Worm (Caenorhabditis elegans) whole organism, late embryonic: Measurements from ENCODE around the gene T16A1.10.

Experiments used
- ama-1 ChIP-seq: fragments of 150-350 bp; optimal IDR thresholded peaks from 2 replicates; lab custom pipeline; 2014
- ceh-31 ChIP-seq: sonication (generic microtip); optimal IDR thresholded peaks from 2 replicates; lab custom pipeline; 2016; ENCODE audit warnings: missing genetic modification characterization, missing compliant biosample characterization
- fkh-10 ChIP-seq: fragments of 150-350 bp; optimal IDR thresholded peaks from 2 replicates; lab custom pipeline; 2014; ENCODE audit warnings: missing biosample characterization, missing genetic modification reagents, missing genetic modification characterization
- pha-4 ChIP-seq: fragments of 150-350 bp; optimal IDR thresholded peaks from 2 replicates; lab custom pipeline; 2018; ENCODE audit warnings: missing biosample characterization, missing genetic modification reagents, missing genetic modification characterization

DNA sequence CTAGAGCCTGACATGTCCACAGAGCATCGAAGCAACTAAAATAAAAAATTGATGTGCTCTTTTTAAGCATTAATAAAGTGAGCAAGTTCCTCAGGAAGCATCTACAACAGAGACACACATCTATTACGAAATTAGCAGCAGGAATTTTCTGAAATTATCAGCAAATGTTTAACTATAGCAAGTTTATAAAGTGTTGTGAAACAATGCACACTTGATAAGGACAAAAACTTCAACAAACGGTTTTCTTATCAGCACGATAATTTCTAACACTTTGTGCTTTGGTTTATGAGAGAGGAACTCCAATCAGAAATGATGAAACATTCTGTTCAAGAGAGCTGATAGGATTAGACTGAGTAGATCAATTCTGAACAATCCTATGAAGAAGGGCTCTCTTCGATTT is 1.3 kb downstream of the T16A1.10 start, which contains the start of gene trpl-5:
- TF ChIP-seq ceh-31 (tag; lab: Kevin White, UChicago), result no peak
- TF ChIP-seq pha-4, result no peak
- TF ChIP-seq ama-1 (lab: Kevin White, UChicago), result no peak
- no peak for TF ChIP-seq fkh-10 (GFP tag; lab: Kevin White, UChicago)
